Fruit fly (Drosophila melanogaster): Measurements from ENCODE around the gene Grip.

The Grip gene

DNA sequence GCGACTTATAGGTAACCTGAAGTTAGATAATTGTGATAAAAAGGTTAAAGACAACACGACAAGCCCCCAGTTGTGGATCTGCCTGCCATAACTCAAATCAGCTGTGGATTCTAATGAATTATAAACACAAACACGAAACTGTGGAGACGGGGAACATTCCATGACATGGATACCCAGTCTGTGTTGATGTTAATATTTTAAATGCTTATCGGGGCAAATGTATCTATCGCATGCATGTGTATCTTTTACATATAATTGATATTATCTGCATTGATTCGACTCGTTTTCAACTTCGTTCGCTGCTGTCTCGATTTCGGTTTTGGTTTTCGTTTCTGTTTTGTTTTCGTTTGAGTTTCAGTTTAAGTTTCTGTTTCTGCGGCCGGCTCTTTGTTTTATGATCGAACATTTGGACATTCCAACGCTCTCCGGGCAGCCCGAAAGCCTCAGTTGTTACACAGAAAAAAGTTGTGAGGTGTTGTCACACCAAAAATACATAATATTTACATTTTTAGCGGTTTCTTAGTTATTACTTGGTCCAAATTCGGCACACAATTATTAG is 26.8 kb downstream of the Grip start (continued):
- no peak for TF ChIP-seq en (GFP tag; optimal IDR thresholded peaks at IDR 0.05)
- no peak for TF ChIP-seq Kr (GFP tag; optimal IDR thresholded peaks at IDR 0.05)
- no peak for TF ChIP-seq CG8290 (GFP tag; optimal IDR thresholded peaks at IDR 0.05)
- no peak for TF ChIP-seq CG8290 (tag; optimal IDR thresholded peaks at IDR 0.05)
- TF ChIP-seq Ada2b (GFP tag; IDR thresholded peaks at IDR 0.05), result no peak
- TF ChIP-seq so (GFP tag; IDR thresholded peaks at IDR 0.05), result no peak
- no peak for TF ChIP-seq vnd (GFP tag; IDR thresholded peaks at IDR 0.05; ENCODE audit: partially characterized antibody)
- TF ChIP-seq CG9437 (GFP tag; optimal IDR thresholded peaks at IDR 0.05), result no peak

DNA sequence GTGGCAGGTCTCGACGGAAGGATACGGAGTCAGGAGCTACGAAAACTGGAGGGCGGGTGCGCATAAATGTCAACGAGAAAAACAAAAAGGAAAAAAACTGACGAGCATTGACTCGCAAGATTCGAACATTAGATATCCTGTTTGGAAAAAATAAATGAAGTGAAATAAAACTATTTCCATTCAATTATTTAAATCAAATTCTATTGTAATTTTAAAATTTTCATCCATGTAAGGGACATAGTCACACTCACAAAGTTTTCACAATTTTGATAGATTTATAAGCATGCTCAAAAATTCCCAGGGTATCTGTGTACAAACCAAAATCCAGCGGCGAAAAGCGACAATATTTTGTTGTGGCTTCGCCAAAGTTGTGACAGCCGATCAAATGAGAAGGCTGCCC is 29.9 kb downstream of the Grip start:
- TF ChIP-seq CG18619 (GFP tag; optimal IDR thresholded peaks at IDR 0.05) (no peak), tll (GFP tag; optimal IDR thresholded peaks at IDR 0.05) (no peak), Nf-YC (tag; optimal IDR thresholded peaks at IDR 0.05) (no peak), Ptx1 (GFP tag; IDR thresholded peaks at IDR 0.05) (peak; percentile 26; the same call in 1 of the 2 replicates), CG32772 (GFP tag; IDR thresholded peaks at IDR 0.05) (0 out of 2 replicates have a peak, but pooled peaks have one; percentile 20), CG13775 (GFP tag; optimal IDR thresholded peaks at IDR 0.05) (peak; percentile 27), Usf (GFP tag; optimal IDR thresholded peaks at IDR 0.05) (no peak), slp2 (GFP tag; optimal IDR thresholded peaks at IDR 0.05) (no peak), CG2678 (tag; optimal IDR thresholded peaks at IDR 0.05) (peak; percentile 26), H2.0 (GFP tag; IDR thresholded peaks at IDR 0.05) (peak; percentile 48; the same call in 1 of the 2 replicates), Bteb2 (GFP tag; optimal IDR thresholded peaks at IDR 0.05) (no peak), CG8924 (tag; optimal IDR thresholded peaks at IDR 0.05) (peak; percentile 35), CG2712 (tag; optimal IDR thresholded peaks at IDR 0.05) (peak; percentile 51), Jarid2 (GFP tag; optimal IDR thresholded peaks at IDR 0.05) (no peak), Rfx (GFP tag; IDR thresholded peaks at IDR 0.05) (0 out of 2 replicates have a peak, but pooled peaks have one; percentile 13), az2 (GFP tag; optimal IDR thresholded peaks at IDR 0.05) (peak; percentile 32), CG10543 (GFP tag; optimal IDR thresholded peaks at IDR 0.05) (no peak), fd96Cb (tag; optimal IDR thresholded peaks at IDR 0.05) (peak; percentile 36), gfzf (GFP tag; optimal IDR thresholded peaks at IDR 0.05) (no peak), hkb (optimal IDR thresholded peaks at IDR 0.05) (no peak), hkb (GFP tag; IDR thresholded peaks at IDR 0.05) (peak; percentile 63), HLH3B (GFP tag; IDR thresholded peaks at IDR 0.05) (peak; percentile 39; the same call in 1 of the 2 replicates), CG11504 (tag; optimal IDR thresholded peaks at IDR 0.05) (peak; percentile 52), gem (tag; optimal IDR thresholded peaks at IDR 0.05) (peak; percentile 65), prd (optimal IDR thresholded peaks at IDR 0.05) (no peak), prd (GFP tag; IDR thresholded peaks at IDR 0.05) (peak; percentile 73), CG10267 (tag; optimal IDR thresholded peaks at IDR 0.05) (peak; percentile 35), Hsf (GFP tag; optimal IDR thresholded peaks at IDR 0.05) (peak; percentile 29), CG7745 (tag; optimal IDR thresholded peaks at IDR 0.05) (no peak), aop (GFP tag; IDR thresholded peaks at IDR 0.05) (no peak), CG8765 (GFP tag; IDR thresholded peaks at IDR 0.05) (no peak), CG14667 (GFP tag; IDR thresholded peaks at IDR 0.05) (no peak), D19A (tag; optimal IDR thresholded peaks at IDR 0.05) (peak; percentile 26), crp (GFP tag; optimal IDR thresholded peaks at IDR 0.05) (no peak), CG17186 (GFP tag; optimal IDR thresholded peaks at IDR 0.05) (no peak), CG3995 (GFP tag; optimal IDR thresholded peaks at IDR 0.05) (no peak), sens-2 (GFP tag; IDR thresholded peaks at IDR 0.05) (no peak), CG16863 (GFP tag; optimal IDR thresholded peaks at IDR 0.05) (no peak), CG16779 (GFP tag; IDR thresholded peaks at IDR 0.05) (no peak), CG9215 (GFP tag; IDR thresholded peaks at IDR 0.05) (no peak), zen (tag; optimal IDR thresholded peaks at IDR 0.05) (no peak), sima (GFP tag; optimal IDR thresholded peaks at IDR 0.05) (no peak)
